Fruit fly (Drosophila melanogaster): ENCODE results near the gene CG33784.

The CG33784 gene

DNA sequence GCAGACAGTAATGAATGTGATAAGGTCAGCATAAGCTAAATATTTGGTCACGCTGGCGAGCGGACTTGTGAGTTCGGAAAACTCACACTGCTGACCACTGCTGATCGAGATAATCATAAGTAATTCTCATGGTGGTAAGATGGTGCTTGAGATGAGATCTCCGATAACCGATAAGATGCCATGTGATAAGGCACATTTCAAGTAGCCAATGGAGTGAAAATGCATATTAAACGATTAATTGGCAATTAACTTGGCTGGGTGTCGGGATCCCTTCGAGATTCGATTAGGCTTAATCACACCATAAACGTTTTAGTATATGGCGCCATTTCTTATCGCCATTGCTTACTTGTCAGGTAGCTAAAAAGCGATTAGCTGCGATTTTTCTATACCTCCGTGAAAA lies 46.0 kb downstream of the CG33784 start:
- TF ChIP-seq ttk (optimal IDR thresholded peaks at IDR 0.05) (no peak), insv (optimal IDR thresholded peaks at IDR 0.05) (no peak), Myc (optimal IDR thresholded peaks at IDR 0.05) (no peak), psq (optimal IDR thresholded peaks at IDR 0.05) (no peak), Sin3A (optimal IDR thresholded peaks at IDR 0.05) (no peak), h (optimal IDR thresholded peaks at IDR 0.05) (no peak)

- TF ChIP-seq Myc (optimal IDR thresholded peaks at IDR 0.05) (no peak), h (optimal IDR thresholded peaks at IDR 0.05) (no peak)
These were observed 47.3 kb downstream of the CG33784 start for dm6 chr3R:10114915-10115534.

DNA sequence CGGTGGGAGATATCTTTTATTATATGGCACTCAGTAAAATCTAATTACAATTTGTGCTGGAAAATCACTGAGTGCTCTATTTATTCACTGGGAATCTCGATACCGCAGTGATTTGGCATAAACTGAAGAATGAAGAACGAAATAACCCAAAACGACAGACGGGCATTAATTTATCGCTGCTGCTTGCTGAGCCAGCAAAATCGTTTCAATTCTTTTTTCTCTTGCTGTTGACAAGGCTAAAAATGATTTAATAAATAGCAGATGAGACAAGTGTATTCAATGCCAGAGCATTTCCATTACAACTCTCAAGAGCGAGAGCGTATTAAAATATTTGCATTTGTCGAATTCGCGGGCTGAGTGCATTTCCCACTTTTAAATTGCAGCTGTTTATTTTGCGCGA lies 48.1 kb downstream of the CG33784 start:
- no peak for TF ChIP-seq psq (optimal IDR thresholded peaks at IDR 0.05)
- TF ChIP-seq Sin3A (optimal IDR thresholded peaks at IDR 0.05) = no peak
- TF ChIP-seq Myc (optimal IDR thresholded peaks at IDR 0.05) = no peak
- no peak for TF ChIP-seq h (optimal IDR thresholded peaks at IDR 0.05)
- TF ChIP-seq insv (optimal IDR thresholded peaks at IDR 0.05) = no peak
- TF ChIP-seq ttk (optimal IDR thresholded peaks at IDR 0.05) = no peak

Data from Kc167 (cell line).